Worm (Caenorhabditis elegans) whole organism, L1 larva: Measurements from ENCODE around the gene epg-6.

ENCODE experiments used
- aly-2 ChIP-seq: fragments of 150-350 bp; optimal IDR thresholded peaks from 2 replicates; lab custom pipeline; 2014; ENCODE audit warnings: missing biosample characterization, missing genetic modification characterization
- dsc-1 ChIP-seq: sonication (generic microtip); optimal IDR thresholded peaks from 2 replicates; lab custom pipeline; 2016; ENCODE audit warnings: mild to moderate bottlenecking, missing genetic modification characterization, missing compliant biosample characterization
- egl-27 ChIP-seq, 2 experiments: fragments of 150-350 bp in 1 of 2; sonication (generic microtip); optimal IDR thresholded peaks; 3 replicates each; lab custom pipeline; 2017 to 2018; ENCODE audit warnings: missing biosample characterization in 2 of 2, missing genetic modification characterization in 2 of 2, missing genetic modification reagents in 2 of 2
- lin-13 ChIP-seq: fragments of 150-350 bp; optimal IDR thresholded peaks from 2 replicates; lab custom pipeline; 2014; ENCODE audit warnings: missing biosample characterization, missing genetic modification reagents, missing genetic modification characterization
- lin-39 ChIP-seq: fragments of 150-350 bp; optimal IDR thresholded peaks from 2 replicates; lab custom pipeline; 2014; ENCODE audit warnings: missing biosample characterization, missing genetic modification reagents, missing genetic modification characterization
- lir-3 ChIP-seq: sonication (generic microtip); optimal IDR thresholded peaks from 2 replicates; lab custom pipeline; 2016; ENCODE audit warnings: mild to moderate bottlenecking, missing genetic modification characterization, moderate library complexity, missing compliant biosample characterization; ENCODE audit not compliant: poor library complexity
- mab-9 ChIP-seq: fragments of 200-800 bp; sonication (Bioruptor generic); IDR thresholded peaks from 2 replicates; pipeline ENCODE4 v1.3.6; 2022; ENCODE audit warnings: missing genetic modification reagents, missing genetic modification characterization, missing compliant biosample characterization
- nhr-76 ChIP-seq: sonication (generic microtip); optimal IDR thresholded peaks from 2 replicates; lab custom pipeline; 2017; ENCODE audit warnings: missing biosample characterization, missing genetic modification characterization
- nhr-77 ChIP-seq: fragments of 150-350 bp; optimal IDR thresholded peaks from 2 replicates; lab custom pipeline; 2014; ENCODE audit warnings: missing biosample characterization, missing genetic modification characterization
- snpc-4 ChIP-seq: fragments of 150-350 bp; optimal IDR thresholded peaks from 2 replicates; lab custom pipeline; 2014; ENCODE audit warnings: missing biosample characterization, missing genetic modification characterization
- unc-62 ChIP-seq: fragments of 150-350 bp; optimal IDR thresholded peaks from 2 replicates; lab custom pipeline; 2014; ENCODE audit warnings: missing biosample characterization, missing genetic modification reagents, missing genetic modification characterization

DNA sequence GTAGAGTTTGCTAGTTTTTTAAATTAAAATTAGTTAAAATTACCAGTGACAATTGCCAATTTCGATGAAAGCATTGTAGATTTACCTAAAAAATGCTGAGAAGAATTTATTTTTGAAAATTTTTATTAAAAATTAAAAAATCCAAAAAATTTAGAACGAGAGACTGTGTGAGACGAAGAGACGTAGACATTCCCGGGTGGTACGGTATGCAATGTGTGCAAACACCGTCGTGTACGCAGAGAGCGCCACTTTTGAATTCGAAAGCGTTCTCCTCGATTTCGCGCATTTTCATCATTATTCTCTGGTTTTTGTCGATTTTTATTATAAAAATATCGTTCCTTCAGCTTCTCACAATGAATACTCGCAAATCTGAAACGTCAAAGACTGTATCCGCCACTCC, 42.8 kb upstream of the epg-6 start, which contains the start of the genes dhs-11 and orc-1:
- TF ChIP-seq lin-13 (no peak), lin-39 (peak; percentile 24), mab-9 (no peak), unc-62 (GFP tag; lab: Kevin White, UChicago) (no peak), aly-2 (tag; lab: Kevin White, UChicago) (no peak), dsc-1 (tag; lab: Kevin White, UChicago) (no peak), lir-3 (no peak), nhr-77 (tag; lab: Kevin White, UChicago) (no peak), nhr-76 (tag; lab: Kevin White, UChicago) (no peak), snpc-4 (peak; percentile 22), egl-27 (tag; optimal IDR thresholded peaks at IDR 0.05; lab: Kevin White, UChicago) (no peak)
